Worm (Caenorhabditis elegans) whole organism, midembryonic: Measurements from ENCODE around the gene cosa-1.

Experiments
- T22C8.4 ChIP-seq: fragments of 200-800 bp; sonication (Bioruptor generic); IDR thresholded peaks from 2 replicates; pipeline ENCODE4 v1.3.6; 2022; ENCODE audit warnings: missing genetic modification characterization, missing compliant biosample characterization
- cog-1 ChIP-seq: sonication (generic microtip); optimal IDR thresholded peaks from 2 replicates; lab custom pipeline; 2016; ENCODE audit warnings: missing genetic modification characterization, missing compliant biosample characterization
- flt-1 ChIP-seq: fragments of 200-800 bp; sonication (Bioruptor generic); IDR thresholded peaks from 2 replicates; pipeline ENCODE4 v1.3.6; 2022; ENCODE audit warnings: missing genetic modification characterization, missing compliant biosample characterization
- klf-2 ChIP-seq: fragments of 200-800 bp; sonication (Bioruptor generic); conservative IDR thresholded peaks from 2 replicates; pipeline ENCODE4 v1.3.6; 2022; ENCODE audit warnings: missing genetic modification reagents, missing genetic modification characterization, missing compliant biosample characterization
- tab-1 ChIP-seq: fragments of 200-800 bp; sonication (Bioruptor generic); IDR thresholded peaks from 2 replicates; pipeline ENCODE4 v1.3.6; 2022; ENCODE audit warnings: missing genetic modification characterization, missing compliant biosample characterization
- ztf-23 ChIP-seq: fragments of 200-800 bp; sonication (Bioruptor generic); IDR thresholded peaks from 2 replicates; pipeline ENCODE4 v1.3.6; 2022; ENCODE audit warnings: missing genetic modification reagents, missing genetic modification characterization, missing compliant biosample characterization
- ztf-29 ChIP-seq: fragments of 200-800 bp; sonication (Bioruptor generic); IDR thresholded peaks from 2 replicates; pipeline ENCODE4 v1.3.6; 2022; ENCODE audit warnings: missing genetic modification reagents, missing genetic modification characterization, missing compliant biosample characterization

DNA sequence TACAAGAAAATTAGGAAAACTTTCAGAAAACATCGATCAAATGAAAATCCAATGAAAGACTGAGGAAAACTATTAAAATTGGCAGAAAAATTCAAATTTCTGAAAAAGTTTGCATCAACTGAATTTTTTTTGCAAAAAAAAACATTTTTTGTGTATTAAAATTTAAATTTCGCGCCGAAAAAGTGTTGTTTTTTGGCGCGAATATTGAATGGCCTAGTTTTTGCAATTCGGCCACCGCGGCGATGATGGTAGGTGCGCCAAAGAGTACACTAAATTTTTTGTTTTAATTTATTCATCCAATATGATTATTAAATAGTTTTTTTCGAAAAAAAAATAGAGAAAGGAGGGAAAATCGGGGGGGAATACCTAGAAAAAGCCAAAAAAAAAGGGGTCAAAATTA, 43.2 kb downstream of the cosa-1 start:
- TF ChIP-seq cog-1 (tag; lab: Kevin White, UChicago): no peak
- no peak for TF ChIP-seq flt-1 (GFP tag; lab: Robert Waterston, UW)
- TF ChIP-seq T22C8.4: no peak
- no peak for TF ChIP-seq ztf-29 (GFP tag; lab: Robert Waterston, UW)
- no peak for TF ChIP-seq ztf-23 (GFP tag; lab: Robert Waterston, UW)
- no peak for TF ChIP-seq klf-2
- TF ChIP-seq tab-1 (GFP tag; lab: Robert Waterston, UW): no peak
